Fruit fly (Drosophila melanogaster): ENCODE data around the gene CG15005.

CG15005 gene

DNA sequence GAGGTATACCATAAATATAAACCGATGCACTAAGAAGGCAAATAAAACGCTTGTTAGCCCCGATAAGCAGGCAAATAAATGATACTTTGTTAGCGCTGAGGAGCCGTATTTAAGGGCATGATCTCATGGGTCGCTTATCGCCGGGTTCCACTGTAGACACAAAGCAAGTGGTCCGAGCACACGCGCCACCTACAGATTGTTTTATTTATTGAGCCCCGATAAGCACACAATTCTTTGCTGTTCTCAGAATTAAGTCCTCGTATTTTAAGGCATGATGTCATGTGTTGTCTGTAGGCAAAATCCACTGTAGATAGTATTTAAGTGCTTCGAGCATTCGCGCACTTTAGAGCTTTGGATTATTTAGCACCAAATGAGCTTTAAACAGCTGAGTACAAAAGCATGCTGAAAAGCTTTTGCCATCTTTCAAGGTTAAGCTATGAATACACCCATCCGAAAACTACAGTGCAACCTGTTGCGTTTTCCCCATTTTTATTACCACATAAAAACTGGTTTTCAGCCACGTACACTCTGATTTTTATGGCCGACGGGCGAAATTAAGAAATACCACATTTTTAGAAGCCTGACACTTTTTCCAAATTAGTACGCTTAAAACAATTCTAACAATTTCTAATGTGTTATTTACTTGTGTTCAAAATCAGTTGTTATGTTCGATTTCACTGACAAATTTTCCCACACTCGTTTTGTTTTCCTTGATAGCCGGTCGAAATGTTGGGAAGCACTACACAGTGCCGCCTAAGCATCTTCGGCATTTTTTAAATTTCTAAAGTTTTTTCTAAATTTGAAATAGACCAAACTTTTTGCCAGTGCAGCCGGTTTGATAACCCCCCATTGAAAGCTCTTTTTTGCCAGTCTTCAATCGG lies 35.5 kb upstream of the CG15005 start, which contains the start of gene Sqor (continued):
- peak; percentile 76 for TF ChIP-seq tup (GFP tag; optimal IDR thresholded peaks at IDR 0.05)
- peak; percentile 78 for TF ChIP-seq CG10462 (GFP tag; optimal IDR thresholded peaks at IDR 0.05)
- peak; percentile 91 for TF ChIP-seq gro (GFP tag; optimal IDR thresholded peaks at IDR 0.05)
- no peak for TF ChIP-seq Hr39 (optimal IDR thresholded peaks at IDR 0.05)
- peak; percentile 64 for TF ChIP-seq D19A (tag; optimal IDR thresholded peaks at IDR 0.05)
- peak; percentile 85 for TF ChIP-seq CG11504 (tag; optimal IDR thresholded peaks at IDR 0.05)
- TF ChIP-seq Doc2 (GFP tag; IDR thresholded peaks at IDR 0.05), result peak; percentile 62
- TF ChIP-seq vfl (GFP tag; optimal IDR thresholded peaks at IDR 0.05), result peak; percentile 83
- TF ChIP-seq CG31224 (GFP tag; IDR thresholded peaks at IDR 0.05), result peak; percentile 63
- TF ChIP-seq ewg (GFP tag; optimal IDR thresholded peaks at IDR 0.05), result peak; percentile 55
- TF ChIP-seq CG7963 (GFP tag; IDR thresholded peaks at IDR 0.05; ENCODE audit: partially characterized antibody), result no peak
- peak; percentile 82 for TF ChIP-seq tap (tag; optimal IDR thresholded peaks at IDR 0.05)
- TF ChIP-seq Optix (GFP tag; IDR thresholded peaks at IDR 0.05), result peak; percentile 83
- peak; percentile 69; the same call in 2 of the 3 replicates for TF ChIP-seq CG6175 (GFP tag; IDR thresholded peaks at IDR 0.05)
- peak; percentile 27 for TF ChIP-seq pros (GFP tag; optimal IDR thresholded peaks at IDR 0.05)
- peak; percentile 85 for TF ChIP-seq disco-r (GFP tag; optimal IDR thresholded peaks at IDR 0.05)
- TF ChIP-seq Antp (GFP tag; optimal IDR thresholded peaks at IDR 0.05), result peak; percentile 91
- peak; percentile 90 for TF ChIP-seq maf-S (GFP tag; optimal IDR thresholded peaks at IDR 0.05)
- TF ChIP-seq CG4282 (GFP tag; optimal IDR thresholded peaks at IDR 0.05), result peak; percentile 80
- TF ChIP-seq stc (GFP tag; IDR thresholded peaks at IDR 0.05), result peak; percentile 72
- peak; percentile 84 for TF ChIP-seq rib (GFP tag; IDR thresholded peaks at IDR 0.05)
- TF ChIP-seq Asciz (GFP tag; optimal IDR thresholded peaks at IDR 0.05), result peak; percentile 82
- peak; percentile 60; the same call in 1 of the 2 replicates for TF ChIP-seq toy (GFP tag; IDR thresholded peaks at IDR 0.05)
- peak; percentile 53 for TF ChIP-seq sima (GFP tag; optimal IDR thresholded peaks at IDR 0.05)
- TF ChIP-seq CG12299 (tag; optimal IDR thresholded peaks at IDR 0.05), result peak; percentile 83
- TF ChIP-seq ttk (GFP tag; IDR thresholded peaks at IDR 0.05), result peak; percentile 65
- TF ChIP-seq CG42726 (GFP tag; IDR thresholded peaks at IDR 0.05; ENCODE audit: partially characterized antibody), result no peak
- no peak for TF ChIP-seq sc (optimal IDR thresholded peaks at IDR 0.05)
- TF ChIP-seq sc (GFP tag; optimal IDR thresholded peaks at IDR 0.05), result no peak
- TF ChIP-seq CG31388 (GFP tag; optimal IDR thresholded peaks at IDR 0.05), result peak; percentile 10
- TF ChIP-seq CG10274 (GFP tag; optimal IDR thresholded peaks at IDR 0.05), result peak; percentile 77
- TF ChIP-seq CG34422 (GFP tag; IDR thresholded peaks at IDR 0.05), result peak; percentile 76; the same call in 2 of the 3 replicates
- TF ChIP-seq Hsf (GFP tag; optimal IDR thresholded peaks at IDR 0.05), result peak; percentile 89
- no peak for TF ChIP-seq gt (GFP tag; IDR thresholded peaks at IDR 0.05)
- peak; percentile 79 for TF ChIP-seq trh (GFP tag; optimal IDR thresholded peaks at IDR 0.05)
- TF ChIP-seq mam (GFP tag; optimal IDR thresholded peaks at IDR 0.05), result peak; percentile 90
- TF ChIP-seq slbo (GFP tag; IDR thresholded peaks at IDR 0.05), result peak; percentile 87
- TF ChIP-seq Elba2 (GFP tag; optimal IDR thresholded peaks at IDR 0.05), result no peak
- TF ChIP-seq zfh2 (GFP tag; optimal IDR thresholded peaks at IDR 0.05), result peak; percentile 93
- no peak for TF ChIP-seq BEAF-32 (GFP tag; optimal IDR thresholded peaks at IDR 0.05)
- no peak for TF ChIP-seq CG16813 (GFP tag; IDR thresholded peaks at IDR 0.05; ENCODE audit: partially characterized antibody)
- TF ChIP-seq CG10565 (GFP tag; optimal IDR thresholded peaks at IDR 0.05), result peak; percentile 3
- peak; percentile 57 for TF ChIP-seq CG5245 (GFP tag; optimal IDR thresholded peaks at IDR 0.05)
- peak; percentile 52 for TF ChIP-seq NC2α (GFP tag; optimal IDR thresholded peaks at IDR 0.05)
- TF ChIP-seq Opbp (GFP tag; IDR thresholded peaks at IDR 0.05; ENCODE audit: partially characterized antibody), result no peak
- TF ChIP-seq CG12659 (GFP tag; optimal IDR thresholded peaks at IDR 0.05), result peak; percentile 91
- peak in 1 of 2 experiments; percentile 80 for TF ChIP-seq crp (GFP tag; optimal IDR thresholded peaks at IDR 0.05)
- TF ChIP-seq CG4360 (GFP tag; IDR thresholded peaks at IDR 0.05), result peak; percentile 41; the same call in 1 of the 2 replicates
- TF ChIP-seq CG3847 (GFP tag; IDR thresholded peaks at IDR 0.05), result peak; percentile 82
